Fruit fly (Drosophila melanogaster) whole organism: ENCODE data around the gene CG15258.

Experiments
- CG8478 ChIP-seq: fragments of >200 bp; optimal IDR thresholded peaks from 2 replicates; lab custom pipeline; 2018; ENCODE audit warnings: inconsistent platforms
- Dll ChIP-seq: fragments of >200 bp; optimal IDR thresholded peaks from 2 replicates; lab custom pipeline; 2017
- EcR ChIP-seq, 2 experiments: fragments of >200 bp; optimal IDR thresholded peaks; 2 replicates each; lab custom pipeline; 2017; ENCODE audit warnings: missing biosample characterization in 2 of 2, missing genetic modification characterization in 2 of 2, missing genetic modification reagents in 2 of 2
- pan ChIP-seq: fragments of >200 bp; optimal IDR thresholded peaks from 2 replicates; lab custom pipeline; 2017
- psq ChIP-seq: fragments of >200 bp; optimal IDR thresholded peaks from 2 replicates; lab custom pipeline; 2017
- usp ChIP-seq: fragments of >200 bp; optimal IDR thresholded peaks from 2 replicates; lab custom pipeline; 2017; ENCODE audit warnings: missing biosample characterization, missing genetic modification characterization, mixed read lengths

DNA sequence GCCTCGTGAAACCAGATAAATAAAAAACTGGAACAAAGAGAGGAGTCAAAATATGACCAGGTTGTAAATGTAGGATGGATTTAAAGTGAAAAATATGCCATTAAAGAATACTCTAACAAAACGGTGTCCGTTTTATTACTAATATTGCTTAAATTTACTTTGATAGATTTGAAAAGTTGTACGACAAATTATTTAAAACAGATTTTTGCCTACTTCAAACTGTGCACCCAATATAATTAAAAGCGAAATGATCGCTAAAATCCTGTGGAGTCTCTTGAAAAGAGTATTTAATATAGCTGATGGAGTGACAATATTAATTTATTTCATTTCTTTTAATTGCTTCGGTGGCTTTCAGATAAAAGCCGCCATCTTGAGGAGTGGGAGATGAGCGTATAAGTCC is 47.7 kb upstream of the CG15258 start:
- TF ChIP-seq usp (GFP tag; lab: Kevin White, UChicago): no peak
- TF ChIP-seq EcR (GFP tag; optimal IDR thresholded peaks at IDR 0.05; lab: Kevin White, UChicago): no peak
- TF ChIP-seq pan (lab: Kevin White, UChicago): no peak
- TF ChIP-seq CG8478 (lab: Kevin White, UChicago): no peak
- no peak for TF ChIP-seq psq (lab: Kevin White, UChicago)
- TF ChIP-seq Dll: no peak
